Fruit fly (Drosophila melanogaster): Measurements from ENCODE around the gene Best3.

The Best3 gene

dm6 chr3L:15320241-15320640, 17.7 kb upstream of the Best3 start:
- TF ChIP-seq Sin3A (optimal IDR thresholded peaks at IDR 0.05) (no peak), Myc (optimal IDR thresholded peaks at IDR 0.05) (no peak), ttk (optimal IDR thresholded peaks at IDR 0.05) (no peak), psq (optimal IDR thresholded peaks at IDR 0.05) (no peak), insv (optimal IDR thresholded peaks at IDR 0.05) (no peak), h (optimal IDR thresholded peaks at IDR 0.05) (no peak)

dm6 chr3L:15315400-15315799, 12.8 kb upstream of the Best3 start:
- no peak for TF ChIP-seq Sin3A (optimal IDR thresholded peaks at IDR 0.05)
- TF ChIP-seq psq (optimal IDR thresholded peaks at IDR 0.05), result no peak
- TF ChIP-seq insv (optimal IDR thresholded peaks at IDR 0.05), result no peak
- no peak for TF ChIP-seq Myc (optimal IDR thresholded peaks at IDR 0.05)
- TF ChIP-seq h (optimal IDR thresholded peaks at IDR 0.05), result no peak
- TF ChIP-seq ttk (optimal IDR thresholded peaks at IDR 0.05), result no peak

dm6 chr3L:15314997-15315396, 12.4 kb upstream of the Best3 start:
- no peak for TF ChIP-seq Sin3A (optimal IDR thresholded peaks at IDR 0.05)
- TF ChIP-seq Myc (optimal IDR thresholded peaks at IDR 0.05), result no peak
- TF ChIP-seq psq (optimal IDR thresholded peaks at IDR 0.05), result no peak
- TF ChIP-seq ttk (optimal IDR thresholded peaks at IDR 0.05), result no peak
- no peak for TF ChIP-seq insv (optimal IDR thresholded peaks at IDR 0.05)
- TF ChIP-seq h (optimal IDR thresholded peaks at IDR 0.05), result no peak

dm6 chr3L:15314539-15314938, 12.0 kb upstream of the Best3 start:
- TF ChIP-seq Myc (optimal IDR thresholded peaks at IDR 0.05) (no peak), Sin3A (optimal IDR thresholded peaks at IDR 0.05) (no peak)

dm6 chr3L:15311457-15312368, 9.1 kb upstream of the Best3 start:
- TF ChIP-seq Myc (optimal IDR thresholded peaks at IDR 0.05), result no peak
- TF ChIP-seq psq (optimal IDR thresholded peaks at IDR 0.05), result no peak
- TF ChIP-seq insv (optimal IDR thresholded peaks at IDR 0.05), result no peak
- TF ChIP-seq h (optimal IDR thresholded peaks at IDR 0.05), result no peak
- TF ChIP-seq Sin3A (optimal IDR thresholded peaks at IDR 0.05), result no peak

- TF ChIP-seq ttk (optimal IDR thresholded peaks at IDR 0.05) (no peak), psq (optimal IDR thresholded peaks at IDR 0.05) (no peak), h (optimal IDR thresholded peaks at IDR 0.05) (no peak), Myc (optimal IDR thresholded peaks at IDR 0.05) (no peak), insv (optimal IDR thresholded peaks at IDR 0.05) (no peak), Sin3A (optimal IDR thresholded peaks at IDR 0.05) (no peak)
Measured at dm6 chr3L:15306447-15306846, 3.9 kb upstream of the Best3 start.

- no peak for TF ChIP-seq Sin3A (optimal IDR thresholded peaks at IDR 0.05)
- no peak for TF ChIP-seq h (optimal IDR thresholded peaks at IDR 0.05)
- TF ChIP-seq psq (optimal IDR thresholded peaks at IDR 0.05), result no peak
- no peak for TF ChIP-seq insv (optimal IDR thresholded peaks at IDR 0.05)
- no peak for TF ChIP-seq Myc (optimal IDR thresholded peaks at IDR 0.05)
- no peak for TF ChIP-seq ttk (optimal IDR thresholded peaks at IDR 0.05)
Measured at dm6 chr3L:15305036-15305613, 2.5 kb upstream of the Best3 start.

- no peak for TF ChIP-seq h (optimal IDR thresholded peaks at IDR 0.05)
- no peak for TF ChIP-seq ttk (optimal IDR thresholded peaks at IDR 0.05)
- TF ChIP-seq insv (optimal IDR thresholded peaks at IDR 0.05), result no peak
Measured at dm6 chr3L:15304224-15305035, 1.8 kb upstream of the Best3 start, which contains the start of gene CG7255. TSS of gene CG7255 (plus strand) at chr3L:15304255.

dm6 chr3L:15303630-15304029, 1.0 kb upstream of the Best3 start:
- TF ChIP-seq psq (optimal IDR thresholded peaks at IDR 0.05), result no peak
- TF ChIP-seq insv (optimal IDR thresholded peaks at IDR 0.05), result no peak
- TF ChIP-seq h (optimal IDR thresholded peaks at IDR 0.05), result no peak
- no peak for TF ChIP-seq ttk (optimal IDR thresholded peaks at IDR 0.05)
- no peak for TF ChIP-seq Sin3A (optimal IDR thresholded peaks at IDR 0.05)
- no peak for TF ChIP-seq Myc (optimal IDR thresholded peaks at IDR 0.05)

dm6 chr3L:15298658-15299057, 3.9 kb downstream of the Best3 start, which contains the start of gene Best4:
TSS of gene Best4 (plus strand) at chr3L:15298958.
- TF ChIP-seq insv (optimal IDR thresholded peaks at IDR 0.05) (no peak), h (optimal IDR thresholded peaks at IDR 0.05) (no peak), Sin3A (optimal IDR thresholded peaks at IDR 0.05) (no peak), ttk (optimal IDR thresholded peaks at IDR 0.05) (no peak), Myc (optimal IDR thresholded peaks at IDR 0.05) (no peak)

- TF ChIP-seq Sin3A (optimal IDR thresholded peaks at IDR 0.05) (no peak), Myc (optimal IDR thresholded peaks at IDR 0.05) (no peak), psq (optimal IDR thresholded peaks at IDR 0.05) (no peak), insv (optimal IDR thresholded peaks at IDR 0.05) (no peak), ttk (optimal IDR thresholded peaks at IDR 0.05) (no peak), h (optimal IDR thresholded peaks at IDR 0.05) (no peak)
Measured at dm6 chr3L:15289257-15289762, 13.3 kb downstream of the Best3 start.

- TF ChIP-seq ttk (optimal IDR thresholded peaks at IDR 0.05), result no peak
- no peak for TF ChIP-seq Sin3A (optimal IDR thresholded peaks at IDR 0.05)
- no peak for TF ChIP-seq insv (optimal IDR thresholded peaks at IDR 0.05)
- no peak for TF ChIP-seq h (optimal IDR thresholded peaks at IDR 0.05)
- TF ChIP-seq Myc (optimal IDR thresholded peaks at IDR 0.05), result no peak
- no peak for TF ChIP-seq psq (optimal IDR thresholded peaks at IDR 0.05)
Measured at dm6 chr3L:15286948-15287347, 15.6 kb downstream of the Best3 start.

Measured in Kc167 (cell line).